Fruit fly (Drosophila melanogaster): ENCODE results near the gene PGRP-LA.

PGRP-LA gene

DNA sequence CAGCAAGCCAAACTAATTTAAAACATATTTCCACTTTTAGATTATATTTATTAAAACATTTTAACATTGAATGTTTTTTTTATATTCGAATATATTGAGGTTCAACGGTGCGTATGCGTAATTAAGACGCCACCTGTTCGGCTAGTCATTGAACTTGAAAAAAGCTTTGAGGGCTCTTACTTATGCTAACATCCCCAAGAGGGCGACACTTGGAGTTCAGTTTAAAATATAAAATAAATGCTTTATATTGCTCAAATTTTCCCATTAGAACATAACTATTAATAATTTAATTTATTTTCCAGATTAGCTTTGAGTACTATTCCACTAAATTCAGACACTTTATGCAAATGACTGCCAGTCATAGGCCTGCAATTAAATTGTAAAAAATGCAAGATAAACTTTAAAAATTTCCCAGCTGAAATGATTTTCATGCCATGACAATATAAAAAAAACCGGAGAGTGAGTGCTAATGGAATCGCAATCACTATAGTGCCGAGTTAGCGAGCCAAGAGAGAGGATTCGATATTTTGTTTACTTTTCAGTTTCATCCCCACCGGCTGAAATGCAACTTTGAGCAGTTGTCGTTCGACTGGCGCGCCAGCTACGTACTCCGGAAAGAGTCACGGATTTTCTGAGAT is at the start of gene PGRP-LA:
Gene PGRP-LA, plus strand, starts transcription at position 588 of the 638 bp plus-strand sequence.
- TF ChIP-seq CTCF (optimal IDR thresholded peaks at IDR 0.05), result peak in 1 of 2 experiments; percentile 14
- no peak for TF ChIP-seq CG8478 (optimal IDR thresholded peaks at IDR 0.05)

DNA sequence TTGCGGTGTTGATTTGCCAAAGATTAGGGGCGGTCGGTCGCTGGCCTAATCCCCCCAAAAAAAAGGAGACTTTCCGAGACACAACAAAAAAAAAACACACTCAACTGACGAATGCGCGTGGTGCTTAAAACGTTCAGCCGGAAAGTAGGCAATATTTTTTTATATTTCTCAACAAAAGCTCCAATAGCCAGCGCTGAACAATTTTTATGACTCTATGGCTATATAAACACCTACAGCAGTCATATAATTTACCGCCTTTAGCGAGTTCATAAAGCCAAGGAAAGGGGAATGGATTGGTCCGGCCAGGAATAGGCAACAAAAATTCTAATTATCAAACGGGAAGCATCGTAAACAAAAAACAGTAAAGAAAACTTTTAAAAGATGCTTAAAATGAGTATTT is 29.7 kb upstream of the PGRP-LA start:
- TF ChIP-seq CTCF (optimal IDR thresholded peaks at IDR 0.05) (no peak), CG8478 (optimal IDR thresholded peaks at IDR 0.05) (no peak)

DNA sequence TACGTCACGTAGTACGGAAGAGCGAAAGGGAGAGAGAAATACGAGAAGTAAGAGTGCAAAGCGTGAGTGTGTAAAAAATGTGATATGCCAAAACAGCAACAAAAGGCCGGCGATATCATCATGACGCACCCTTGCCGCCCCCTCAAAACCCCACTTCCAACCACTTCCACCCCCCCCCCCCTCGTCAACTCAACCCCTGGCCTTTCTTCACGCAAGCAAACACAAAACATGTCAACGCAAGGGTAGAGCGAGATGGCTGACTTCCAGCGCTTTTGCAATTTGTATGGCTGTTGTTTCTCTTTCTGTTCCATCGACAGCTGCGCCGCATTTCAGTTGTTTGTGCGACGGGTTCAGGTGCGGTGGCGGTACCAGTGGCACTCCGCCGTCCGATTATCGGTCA is 1.6 kb downstream of the PGRP-LA start:
- TF ChIP-seq CTCF (optimal IDR thresholded peaks at IDR 0.05), result no peak
- no peak for TF ChIP-seq CG8478 (optimal IDR thresholded peaks at IDR 0.05)

DNA sequence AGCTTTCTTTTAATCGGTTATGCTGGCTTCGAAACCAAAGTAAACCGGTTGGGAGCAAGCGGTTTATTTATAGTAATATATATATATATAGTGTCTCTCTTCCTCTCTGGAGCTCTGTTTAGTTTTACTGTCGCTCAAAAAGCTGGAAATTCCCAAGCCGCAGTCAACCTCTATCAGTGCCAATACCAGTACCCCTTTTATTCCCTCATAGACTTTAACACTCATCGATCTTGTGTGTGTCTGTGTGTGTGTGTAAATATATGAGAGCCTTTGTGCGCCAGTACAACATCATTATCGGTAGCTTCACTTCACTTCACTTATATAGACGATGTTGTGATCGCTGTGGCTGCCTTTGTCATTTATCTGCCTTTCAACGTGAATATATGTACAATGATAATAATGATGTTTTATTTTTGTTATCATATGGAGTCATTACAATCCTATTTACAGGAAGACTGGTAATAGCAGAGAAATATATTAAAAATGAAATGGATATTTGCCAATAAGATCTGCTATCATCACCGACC is 3.9 kb downstream of the PGRP-LA start:
- no peak for TF ChIP-seq CG8478 (optimal IDR thresholded peaks at IDR 0.05)
- no peak for TF ChIP-seq CTCF (optimal IDR thresholded peaks at IDR 0.05)

DNA sequence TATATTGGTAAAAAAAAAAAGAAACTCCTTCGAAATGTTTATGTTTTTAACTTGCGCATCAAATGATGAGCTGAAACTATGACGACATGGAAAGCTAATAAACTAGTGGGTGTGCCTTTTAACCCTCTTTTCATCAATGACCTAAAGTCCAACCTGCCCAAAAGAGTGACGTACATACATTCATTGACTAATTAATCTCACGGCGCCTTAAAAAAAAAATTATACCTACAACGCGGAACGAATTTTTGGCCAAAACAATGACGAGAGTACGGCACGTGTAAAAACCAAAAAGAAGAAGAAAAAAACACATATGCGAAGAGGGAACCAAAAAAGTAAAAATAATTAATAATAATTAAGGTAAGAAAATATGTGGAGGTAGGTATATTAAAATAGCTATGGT is 4.4 kb downstream of the PGRP-LA start, which contains the start of gene PGRP-LC:
Gene PGRP-LC, plus strand, starts transcription at position 301 of the 400 bp plus-strand sequence.
- no peak for TF ChIP-seq CG8478 (optimal IDR thresholded peaks at IDR 0.05)
- no peak for TF ChIP-seq CTCF (optimal IDR thresholded peaks at IDR 0.05)

DNA sequence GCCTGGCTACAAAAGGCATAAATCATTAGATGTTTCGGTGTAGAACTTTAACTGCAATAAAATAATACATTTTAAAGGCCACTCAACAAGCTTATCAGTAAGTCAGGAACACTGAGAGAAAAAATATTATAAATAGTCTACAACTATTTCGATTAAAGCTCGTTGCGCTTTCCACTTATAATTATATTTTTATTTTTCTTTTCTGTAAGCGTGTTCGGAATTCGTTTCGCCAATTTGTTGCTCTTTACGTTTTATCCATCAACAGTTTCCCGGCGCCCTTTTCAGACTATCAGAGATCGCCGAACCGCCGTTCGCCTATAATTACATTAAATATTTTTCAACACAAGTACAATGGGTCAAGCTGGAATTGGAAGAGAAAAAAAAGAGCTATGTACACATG is 4.9 kb downstream of the PGRP-LA start:
- TF ChIP-seq CG8478 (optimal IDR thresholded peaks at IDR 0.05) (no peak), CTCF (optimal IDR thresholded peaks at IDR 0.05) (no peak)

DNA sequence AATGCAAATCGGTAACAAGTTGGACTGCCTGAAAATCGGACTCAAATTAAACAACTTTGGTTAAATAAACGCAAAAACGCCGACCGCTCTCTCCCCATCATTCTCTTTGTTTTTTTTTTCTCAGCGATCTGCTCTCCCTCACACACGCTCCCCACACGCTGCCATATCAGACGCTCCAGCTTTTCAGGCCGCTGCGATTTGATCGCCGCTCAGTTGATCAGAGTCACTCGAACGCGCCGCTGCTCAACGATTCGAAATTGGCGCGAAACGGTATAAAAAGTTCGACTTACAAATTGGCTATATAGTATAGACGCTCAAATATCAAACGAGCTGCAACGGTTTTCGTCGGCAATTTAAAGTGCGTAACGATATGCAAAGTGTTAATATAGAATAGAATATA is 6.1 kb downstream of the PGRP-LA start:
- TF ChIP-seq CTCF (optimal IDR thresholded peaks at IDR 0.05) (no peak), CG8478 (optimal IDR thresholded peaks at IDR 0.05) (no peak)

DNA sequence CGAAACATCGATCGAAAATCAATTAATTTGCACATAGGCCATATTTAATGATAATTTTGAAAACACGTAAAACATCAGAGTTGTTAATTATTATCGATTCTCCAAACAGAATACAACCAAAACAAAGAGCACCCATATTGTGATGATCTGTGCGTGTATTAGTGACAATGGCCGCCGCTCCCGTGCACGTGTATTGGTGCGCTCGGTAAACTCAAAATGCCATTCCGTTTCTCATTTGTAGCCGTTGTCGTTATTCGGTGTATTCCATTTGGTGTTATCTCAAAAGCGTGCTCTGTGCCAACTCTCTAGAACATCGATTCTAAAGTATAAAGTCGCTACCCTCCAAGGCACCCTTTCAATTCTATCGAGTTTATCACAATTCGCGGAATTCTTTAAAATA is 6.7 kb downstream of the PGRP-LA start:
- TF ChIP-seq CTCF (optimal IDR thresholded peaks at IDR 0.05) (no peak), CG8478 (optimal IDR thresholded peaks at IDR 0.05) (no peak)

DNA sequence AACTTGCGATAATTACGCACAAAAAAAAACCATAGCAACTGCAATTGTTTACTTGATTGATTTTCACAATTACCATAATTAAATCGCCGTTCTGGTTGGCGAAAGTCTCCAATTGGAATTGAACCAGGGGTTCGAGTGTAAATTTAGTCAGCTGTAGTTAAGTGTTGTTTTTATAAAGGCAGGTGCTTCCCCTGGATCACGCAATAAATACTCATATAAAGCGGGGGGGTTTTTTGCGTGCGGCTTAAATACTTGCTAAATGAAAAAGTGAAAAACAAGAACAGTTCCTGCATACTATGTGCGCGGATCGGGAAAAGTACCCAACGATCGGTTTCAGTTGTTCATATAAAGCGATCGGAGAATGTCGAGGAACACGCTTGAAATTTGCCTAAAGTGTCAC is 9.8 kb downstream of the PGRP-LA start:
- TF ChIP-seq CTCF (optimal IDR thresholded peaks at IDR 0.05) (no peak), CG8478 (optimal IDR thresholded peaks at IDR 0.05) (no peak)

DNA sequence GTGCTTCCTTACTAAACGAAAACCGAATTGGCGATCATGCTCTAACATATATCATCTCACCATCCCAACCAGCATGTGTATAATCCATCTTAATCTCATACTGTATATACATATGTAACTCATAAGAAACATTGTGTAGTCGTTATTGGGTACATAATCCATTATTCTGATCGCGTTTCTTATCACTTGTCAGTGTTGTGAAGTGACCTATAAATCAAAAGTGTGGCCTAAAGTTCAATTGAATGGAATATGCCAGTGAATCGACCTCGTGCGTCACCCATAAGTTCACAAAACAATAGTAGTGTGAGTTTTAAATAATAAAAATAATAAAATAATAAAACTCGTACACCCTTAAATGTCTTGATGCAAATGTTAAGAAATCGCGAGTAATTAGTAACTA is 11.0 kb downstream of the PGRP-LA start:
- TF ChIP-seq CG8478 (optimal IDR thresholded peaks at IDR 0.05) (no peak), CTCF (optimal IDR thresholded peaks at IDR 0.05) (no peak)

DNA sequence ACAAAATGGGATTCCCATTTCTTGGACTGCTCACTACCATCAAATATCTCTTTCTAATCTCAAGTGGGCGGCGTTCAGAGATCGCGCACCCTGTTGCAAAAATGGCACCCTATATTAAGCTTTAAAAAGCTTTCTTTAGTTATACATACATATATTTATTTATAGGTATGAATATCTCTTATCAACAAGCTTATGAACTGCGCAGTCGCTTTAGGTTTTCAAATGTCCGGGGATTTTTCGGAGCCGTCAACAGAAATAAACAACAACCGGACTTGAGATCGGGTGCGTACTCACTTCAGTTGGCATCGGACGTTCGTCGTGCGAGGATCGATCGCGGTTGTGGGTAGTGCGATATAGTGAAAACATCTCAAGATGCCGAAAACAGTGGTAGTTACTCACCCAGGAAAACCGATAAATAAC is 15.2 kb downstream of the PGRP-LA start, which contains the start of gene PGRP-LF:
Gene PGRP-LF, plus strand, starts transcription at position 296 of the 420 bp plus-strand sequence.
- no peak for TF ChIP-seq CG8478 (optimal IDR thresholded peaks at IDR 0.05)
- TF ChIP-seq CTCF (optimal IDR thresholded peaks at IDR 0.05), result no peak

DNA sequence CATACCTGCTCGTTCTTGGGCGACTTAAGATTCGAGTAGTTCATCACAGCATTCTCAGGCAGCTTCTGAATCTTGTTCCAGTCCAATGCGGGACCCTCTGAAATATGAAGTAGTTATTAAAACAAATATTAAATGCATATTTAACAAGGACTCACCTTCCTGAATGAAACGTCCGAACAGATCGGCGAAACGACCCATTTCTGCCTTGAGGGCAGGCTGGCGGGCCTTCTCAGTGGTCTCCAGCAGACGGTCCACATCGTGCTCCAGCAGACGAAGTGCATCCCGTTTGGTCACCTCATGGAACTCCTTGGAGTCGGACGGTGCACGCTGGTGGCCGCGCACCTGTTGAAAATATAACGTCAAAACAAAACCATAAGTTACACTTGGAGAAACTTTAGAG is 19.6 kb downstream of the PGRP-LA start, which contains the start of gene CG32040:
Gene CG32040, plus strand, starts transcription at position 301 of the 400 bp plus-strand sequence.
- no peak for TF ChIP-seq CG8478 (optimal IDR thresholded peaks at IDR 0.05)
- TF ChIP-seq CTCF (optimal IDR thresholded peaks at IDR 0.05), result no peak

DNA sequence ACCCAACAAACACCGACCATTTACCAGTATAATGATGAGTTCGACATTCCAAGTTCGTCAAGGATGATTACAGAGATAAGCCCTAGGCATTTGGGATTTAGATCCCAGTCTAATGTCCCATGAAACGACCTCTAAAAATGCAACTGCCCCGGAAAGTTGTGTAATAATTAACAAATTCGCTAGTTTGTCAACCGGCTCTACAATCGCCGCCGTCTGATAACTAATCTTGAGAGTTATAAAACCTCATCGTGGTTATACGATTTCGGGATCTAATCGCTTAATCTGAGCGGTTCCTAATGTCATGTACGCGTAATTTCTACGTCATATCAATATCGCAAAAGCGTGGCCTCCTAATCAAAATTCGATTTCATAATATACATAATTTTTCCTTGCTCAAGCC is 21.4 kb downstream of the PGRP-LA start:
- no peak for TF ChIP-seq CTCF (optimal IDR thresholded peaks at IDR 0.05)
- TF ChIP-seq CG8478 (optimal IDR thresholded peaks at IDR 0.05), result no peak

DNA sequence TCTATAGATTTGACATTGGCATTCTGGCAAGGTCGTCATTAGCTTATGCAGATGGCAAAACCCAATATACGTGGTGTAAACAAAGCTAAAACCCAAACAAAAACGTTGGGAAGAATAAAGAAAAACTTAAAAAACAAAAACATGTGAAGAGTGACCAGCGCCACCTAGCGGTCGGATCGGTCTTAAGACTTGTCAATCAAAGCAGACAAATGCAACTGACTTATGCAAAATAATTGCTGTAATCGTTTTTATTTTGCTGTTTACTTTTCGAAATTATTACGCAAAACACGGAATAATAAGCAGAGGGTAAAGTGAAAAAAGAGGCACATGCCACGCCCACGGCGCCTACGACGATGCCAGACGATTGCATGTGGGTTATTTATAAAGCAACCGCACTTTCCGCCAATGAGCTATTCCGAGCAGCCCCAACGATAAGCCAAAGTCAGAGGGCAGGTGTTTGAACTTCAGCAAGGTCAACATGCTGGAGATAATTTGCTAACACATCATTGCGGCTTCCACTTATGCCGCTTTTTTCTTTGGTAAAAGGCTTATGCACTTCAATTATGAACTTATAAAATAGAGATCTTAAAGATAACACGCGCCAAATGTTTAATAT is 22.1 kb downstream of the PGRP-LA start:
- peak; percentile 83 to 84 for TF ChIP-seq CTCF (optimal IDR thresholded peaks at IDR 0.05)
- no peak for TF ChIP-seq CG8478 (optimal IDR thresholded peaks at IDR 0.05)

DNA sequence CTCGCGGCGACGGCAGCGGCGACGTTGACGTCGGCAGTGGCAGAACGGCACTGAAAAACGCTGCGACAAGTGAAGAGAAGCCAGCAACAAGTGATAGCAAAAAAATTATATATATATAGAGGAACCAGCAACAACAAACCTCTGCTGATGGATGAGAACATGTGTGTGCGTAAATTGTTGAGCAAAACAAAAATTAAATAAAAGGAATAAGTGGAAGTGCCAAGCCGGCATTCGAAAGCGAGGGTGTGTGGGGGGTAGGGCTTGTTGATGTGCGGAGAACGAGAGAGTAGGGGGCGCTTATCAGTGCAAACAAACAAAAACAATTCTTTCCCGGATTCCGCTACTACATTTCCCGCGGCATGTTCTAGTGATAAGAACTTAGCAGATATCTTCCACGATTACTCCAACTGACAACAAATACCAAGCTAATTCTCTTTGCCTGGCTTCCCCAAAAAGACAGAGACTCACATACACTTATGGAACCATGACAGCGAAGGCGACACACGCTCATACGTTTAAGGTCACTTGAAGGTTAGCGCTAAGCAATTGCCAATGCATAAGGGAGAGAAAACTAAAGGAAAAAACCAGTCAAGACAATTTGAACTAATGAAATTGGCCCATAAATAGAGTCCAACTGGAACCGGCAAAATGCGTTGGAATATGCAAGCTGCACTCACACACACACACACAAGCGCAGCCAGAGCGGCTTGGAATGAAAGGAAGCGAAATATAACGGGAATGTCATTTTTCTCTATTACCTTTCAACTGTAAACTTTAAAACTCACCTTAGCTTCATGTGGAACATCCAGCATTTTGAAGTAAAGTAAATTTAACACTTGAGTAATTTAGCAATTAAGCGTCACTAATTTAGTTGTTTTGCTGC is 23.9 kb downstream of the PGRP-LA start:
- TF ChIP-seq CTCF (optimal IDR thresholded peaks at IDR 0.05), result no peak
- TF ChIP-seq CG8478 (optimal IDR thresholded peaks at IDR 0.05), result no peak
